Worm (Caenorhabditis elegans) whole organism, early embryonic: ENCODE results near the gene str-9.

ENCODE experiments used
- ama-1 ChIP-seq: fragments of 150-350 bp; optimal IDR thresholded peaks from 2 replicates; lab custom pipeline; 2014
- ceh-13 ChIP-seq: fragments of 200-800 bp; sonication (Bioruptor generic); optimal IDR thresholded peaks from 2 replicates; lab custom pipeline; 2018; ENCODE audit warnings: mild to moderate bottlenecking, missing genetic modification characterization, missing compliant biosample characterization
- ceh-36 ChIP-seq: sonication (generic microtip); optimal IDR thresholded peaks from 2 replicates; lab custom pipeline; 2016; ENCODE audit warnings: missing genetic modification characterization, inconsistent platforms, missing compliant biosample characterization
- ets-7 ChIP-seq: sonication (generic microtip); optimal IDR thresholded peaks from 2 replicates; lab custom pipeline; 2016; ENCODE audit warnings: missing genotype, missing genetic modification characterization, missing compliant biosample characterization
- flt-1 ChIP-seq: fragments of 200-800 bp; sonication (Bioruptor generic); IDR thresholded peaks from 2 replicates; pipeline ENCODE4 v1.3.6; 2022; ENCODE audit warnings: missing genetic modification characterization, missing compliant biosample characterization
- hnd-1 ChIP-seq: sonication (generic microtip); optimal IDR thresholded peaks from 2 replicates; lab custom pipeline; 2016; ENCODE audit warnings: missing genetic modification characterization, missing compliant biosample characterization
- sea-1 ChIP-seq: fragments of 200-800 bp; sonication (Bioruptor generic); conservative IDR thresholded peaks from 2 replicates; pipeline ENCODE4 v1.3.6; 2022; ENCODE audit warnings: missing genetic modification characterization, missing compliant biosample characterization
- tbx-11 ChIP-seq: fragments of 200-800 bp; sonication (Bioruptor generic); IDR thresholded peaks from 2 replicates; pipeline ENCODE4 v1.3.6; 2022; ENCODE audit warnings: missing genetic modification characterization, missing compliant biosample characterization

DNA sequence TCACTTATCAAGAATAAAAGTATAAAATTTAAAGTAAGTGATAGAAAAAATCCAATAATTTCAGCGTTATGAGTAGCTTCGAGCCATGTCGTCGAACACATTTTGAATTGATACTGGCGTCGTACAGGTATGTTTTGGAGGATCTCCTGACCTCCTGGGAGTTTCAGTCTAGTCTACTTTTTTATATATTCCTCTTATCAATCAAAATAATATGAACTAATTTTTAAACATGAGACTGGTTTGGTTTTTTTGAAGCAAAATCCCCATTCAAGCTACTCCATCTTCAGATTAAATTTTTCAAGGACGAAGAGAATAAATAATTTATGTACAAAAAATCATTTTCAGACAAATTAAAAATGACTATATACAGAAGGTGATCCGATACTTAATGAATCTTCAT is 46.7 kb upstream of the str-9 start, which contains the start of gene str-101:
- TF ChIP-seq ama-1 (lab: Kevin White, UChicago) = no peak
- no peak for TF ChIP-seq hnd-1
- no peak for TF ChIP-seq ceh-36 (tag; lab: Kevin White, UChicago)
- TF ChIP-seq sea-1 (GFP tag; lab: Robert Waterston, UW) = no peak
- no peak for TF ChIP-seq flt-1
- no peak for TF ChIP-seq ceh-13 (GFP tag; lab: Kevin White, UChicago)
- no peak for TF ChIP-seq ets-7
- TF ChIP-seq tbx-11 (GFP tag; lab: Robert Waterston, UW) = no peak
